Worm (Caenorhabditis elegans) whole organism, L3 larva: ENCODE measurements around the gene lrpr-1.

ENCODE experiments used
- R02D3.7 ChIP-seq: fragments of 150-350 bp; optimal IDR thresholded peaks from 2 replicates; lab custom pipeline; 2014; ENCODE audit warnings: missing biosample characterization, missing genetic modification characterization
- aly-2 ChIP-seq: fragments of 150-350 bp; optimal IDR thresholded peaks from 2 replicates; lab custom pipeline; 2014; ENCODE audit warnings: missing biosample characterization, missing genetic modification characterization
- ama-1 ChIP-seq: fragments of 150-350 bp; optimal IDR thresholded peaks from 2 replicates; lab custom pipeline; 2018
- ceh-16 ChIP-seq: sonication (generic microtip); optimal IDR thresholded peaks from 2 replicates; lab custom pipeline; 2017; ENCODE audit warnings: missing biosample characterization, missing genetic modification characterization
- ceh-28 ChIP-seq: fragments of 150-350 bp; optimal IDR thresholded peaks from 2 replicates; lab custom pipeline; 2014; ENCODE audit warnings: missing biosample characterization, missing genetic modification reagents, missing genetic modification characterization
- ceh-82 ChIP-seq: fragments of 150-350 bp; optimal IDR thresholded peaks from 2 replicates; lab custom pipeline; 2014; ENCODE audit warnings: missing biosample characterization, missing genetic modification characterization
- ceh-9 ChIP-seq: sonication (generic microtip); optimal IDR thresholded peaks from 2 replicates; lab custom pipeline; 2018; ENCODE audit warnings: missing biosample characterization, missing genetic modification characterization
- egl-27 ChIP-seq: sonication (generic microtip); optimal IDR thresholded peaks from 4 replicates; lab custom pipeline; 2017; ENCODE audit warnings: missing biosample characterization, missing genetic modification reagents, missing genetic modification characterization
- egl-5 ChIP-seq: fragments of 150-350 bp; optimal IDR thresholded peaks from 2 replicates; lab custom pipeline; 2017; ENCODE audit warnings: missing biosample characterization, missing genetic modification reagents, missing genetic modification characterization, inconsistent platforms
- elt-1 ChIP-seq: fragments of 150-350 bp; optimal IDR thresholded peaks from 2 replicates; lab custom pipeline; 2014; ENCODE audit warnings: missing biosample characterization, missing genetic modification characterization
- elt-2 ChIP-seq: sonication (generic microtip); optimal IDR thresholded peaks from 2 replicates; lab custom pipeline; 2016; ENCODE audit warnings: missing genetic modification reagents, mild to moderate bottlenecking, missing genetic modification characterization, missing compliant biosample characterization
- eor-1 ChIP-seq, 2 experiments: fragments of 150-350 bp; optimal IDR thresholded peaks; 2 replicates each; lab custom pipeline; 2014 to 2018; ENCODE audit warnings: missing biosample characterization in 2 of 2, missing genetic modification characterization in 2 of 2
- fkh-10 ChIP-seq: sonication (generic microtip); optimal IDR thresholded peaks from 2 replicates; lab custom pipeline; 2017; ENCODE audit warnings: missing biosample characterization, missing genetic modification reagents, missing genetic modification characterization
- fkh-2 ChIP-seq: fragments of 150-350 bp; optimal IDR thresholded peaks from 2 replicates; lab custom pipeline; 2014; ENCODE audit warnings: missing biosample characterization, missing genetic modification reagents, missing genetic modification characterization
- fos-1 ChIP-seq: fragments of 150-350 bp; optimal IDR thresholded peaks from 2 replicates; lab custom pipeline; 2014; ENCODE audit warnings: missing biosample characterization, missing genetic modification characterization
- hmg-11 ChIP-seq: sonication (generic microtip); optimal IDR thresholded peaks from 2 replicates; lab custom pipeline; 2016; ENCODE audit warnings: missing genetic modification characterization, missing compliant biosample characterization
- jun-1 ChIP-seq: fragments of 150-350 bp; optimal IDR thresholded peaks from 2 replicates; lab custom pipeline; 2014; ENCODE audit warnings: missing biosample characterization, missing genetic modification reagents, missing genetic modification characterization
- lin-15B ChIP-seq: fragments of 150-350 bp; optimal IDR thresholded peaks from 2 replicates; lab custom pipeline; 2014; ENCODE audit warnings: missing biosample characterization, missing genetic modification characterization
- lin-39 ChIP-seq: fragments of 150-350 bp; optimal IDR thresholded peaks from 2 replicates; lab custom pipeline; 2018; ENCODE audit warnings: missing biosample characterization, missing genetic modification reagents, missing genetic modification characterization
- lsy-12 ChIP-seq: sonication (generic microtip); optimal IDR thresholded peaks from 2 replicates; lab custom pipeline; 2016; ENCODE audit warnings: mild to moderate bottlenecking, missing genetic modification characterization, missing compliant biosample characterization
- nfya-1 ChIP-seq: sonication (generic microtip); optimal IDR thresholded peaks from 2 replicates; lab custom pipeline; 2017; ENCODE audit warnings: missing genetic modification characterization, mild to moderate bottlenecking, missing compliant biosample characterization, antibody characterized with exemption, moderate library complexity; ENCODE audit not compliant: insufficient read depth
- nhr-11 ChIP-seq: fragments of 150-350 bp; optimal IDR thresholded peaks from 2 replicates; lab custom pipeline; 2014; ENCODE audit warnings: missing biosample characterization, missing genetic modification characterization
- nhr-12 ChIP-seq: fragments of 150-350 bp; optimal IDR thresholded peaks from 2 replicates; lab custom pipeline; 2014; ENCODE audit warnings: missing biosample characterization, missing genetic modification characterization
- nhr-23 ChIP-seq: fragments of 150-350 bp; optimal IDR thresholded peaks from 2 replicates; lab custom pipeline; 2014; ENCODE audit warnings: missing biosample characterization, missing genetic modification reagents, missing genetic modification characterization
- nhr-237 ChIP-seq: fragments of 150-350 bp; optimal IDR thresholded peaks from 2 replicates; lab custom pipeline; 2014; ENCODE audit warnings: missing biosample characterization, missing genetic modification characterization
- nhr-25 ChIP-seq: sonication (generic microtip); optimal IDR thresholded peaks from 2 replicates; lab custom pipeline; 2017; ENCODE audit warnings: missing biosample characterization, missing genetic modification characterization
- nhr-28 ChIP-seq: fragments of 150-350 bp; optimal IDR thresholded peaks from 2 replicates; lab custom pipeline; 2014; ENCODE audit warnings: missing biosample characterization, missing genetic modification characterization
- nhr-43 ChIP-seq: sonication (generic microtip); optimal IDR thresholded peaks from 2 replicates; lab custom pipeline; 2016; ENCODE audit warnings: mild to moderate bottlenecking, missing genetic modification characterization, missing compliant biosample characterization; ENCODE audit not compliant: poor library complexity, severe bottlenecking
- nhr-67 ChIP-seq: fragments of 150-350 bp; optimal IDR thresholded peaks from 2 replicates; lab custom pipeline; 2014; ENCODE audit warnings: missing biosample characterization, missing genetic modification characterization
- nhr-76 ChIP-seq: fragments of 150-350 bp; sonication (generic microtip); optimal IDR thresholded peaks from 5 replicates; lab custom pipeline; 2014; ENCODE audit warnings: missing biosample characterization, missing genetic modification characterization
- pha-4 ChIP-seq: fragments of 150-350 bp; optimal IDR thresholded peaks from 2 replicates; lab custom pipeline; 2014; ENCODE audit warnings: missing biosample characterization, missing genetic modification reagents, missing genetic modification characterization
- pqm-1 ChIP-seq: fragments of 150-350 bp; optimal IDR thresholded peaks from 2 replicates; lab custom pipeline; 2017; ENCODE audit warnings: missing biosample characterization, missing genetic modification characterization, inconsistent platforms
- tbx-2 ChIP-seq: sonication (generic microtip); optimal IDR thresholded peaks from 2 replicates; lab custom pipeline; 2016; ENCODE audit warnings: mild to moderate bottlenecking, missing genetic modification characterization, missing compliant biosample characterization
- unc-39 ChIP-seq: sonication (generic microtip); optimal IDR thresholded peaks from 4 replicates; lab custom pipeline; 2017; ENCODE audit warnings: missing biosample characterization, missing genetic modification characterization
- unc-62 ChIP-seq: fragments of 150-350 bp; sonication (generic microtip); optimal IDR thresholded peaks from 4 replicates; lab custom pipeline; 2014; ENCODE audit warnings: missing biosample characterization, missing genetic modification reagents, missing genetic modification characterization
- ztf-11 ChIP-seq: fragments of 150-350 bp; optimal IDR thresholded peaks from 2 replicates; lab custom pipeline; 2014; ENCODE audit warnings: missing biosample characterization, missing genetic modification characterization

The lrpr-1 gene

DNA sequence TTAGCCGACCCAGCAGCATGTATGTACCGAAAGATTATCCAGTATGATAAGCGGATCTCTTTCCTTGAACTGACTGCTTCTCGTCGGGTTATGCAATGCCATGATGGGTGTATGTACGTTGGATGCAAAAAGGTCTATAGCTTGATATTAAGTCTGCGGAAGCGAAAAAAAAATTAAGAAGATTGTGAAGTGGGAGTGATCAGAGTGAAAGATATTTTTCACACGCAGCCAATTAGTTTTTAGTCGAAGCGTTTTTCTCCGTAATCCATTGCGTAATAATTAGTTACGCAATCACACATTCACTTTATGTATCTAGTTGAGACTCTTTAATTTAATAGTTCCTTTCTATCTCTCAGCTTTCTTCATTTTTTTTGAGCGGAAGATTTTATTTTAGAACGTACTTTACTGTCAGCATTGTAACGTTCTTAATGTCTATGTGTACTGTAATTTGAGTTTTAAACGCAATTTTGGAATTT, 32.0 kb upstream of the lrpr-1 start:
- no peak for TF ChIP-seq nhr-25 (tag; lab: Kevin White, UChicago)
- peak; percentile 7 for TF ChIP-seq elt-1 (tag; lab: Kevin White, UChicago)

DNA sequence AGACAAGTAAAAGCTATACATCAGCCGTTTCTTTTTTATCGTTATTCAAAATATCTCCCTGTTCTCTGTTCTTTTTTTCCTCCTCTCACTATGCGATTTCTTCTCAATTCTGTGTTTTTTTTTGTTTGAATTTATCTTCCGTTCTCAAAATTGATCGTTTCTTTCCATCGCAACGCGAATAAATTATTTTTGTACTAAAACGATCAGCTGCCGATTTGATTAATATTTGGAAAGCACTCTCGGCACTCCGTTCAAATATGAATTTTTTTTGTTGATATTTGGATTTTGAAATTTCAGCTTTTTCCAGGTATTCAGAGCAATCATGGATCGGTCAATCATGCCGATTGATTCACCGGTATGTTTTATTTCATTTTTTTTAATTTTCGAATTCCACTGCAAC, 25.5 kb upstream of the lrpr-1 start, which contains the start of gene pst-1:
Gene pst-1, plus strand, starts transcription at position 301 of the 400 bp plus-strand sequence.
- TF ChIP-seq ama-1 (lab: Kevin White, UChicago): no peak
- TF ChIP-seq ceh-82: no peak
- no peak for TF ChIP-seq nhr-67 (tag; lab: Kevin White, UChicago)
- no peak for TF ChIP-seq eor-1 (tag; optimal IDR thresholded peaks at IDR 0.05; lab: Kevin White, UChicago)
- no peak for TF ChIP-seq jun-1 (tag; lab: Kevin White, UChicago)
- TF ChIP-seq elt-1 (tag; lab: Kevin White, UChicago): no peak
- TF ChIP-seq fkh-2: no peak
- no peak for TF ChIP-seq nhr-11
- no peak for TF ChIP-seq nhr-237 (tag; lab: Kevin White, UChicago)
- TF ChIP-seq lin-15B (tag; lab: Kevin White, UChicago): no peak
- no peak for TF ChIP-seq egl-5
- TF ChIP-seq elt-2 (tag; lab: Kevin White, UChicago): no peak
- TF ChIP-seq unc-39 (tag; lab: Kevin White, UChicago): no peak
- no peak for TF ChIP-seq nfya-1 (tag; lab: Kevin White, UChicago)
- no peak for TF ChIP-seq aly-2 (tag; lab: Kevin White, UChicago)

ce11 chrV:5939503-5940072, 21.9 kb upstream of the lrpr-1 start, which contains the start of gene syf-3:
Gene syf-3 (plus strand): TSS chrV:5940022.
- TF ChIP-seq jun-1 (tag; lab: Kevin White, UChicago) (peak; percentile 7), hmg-11 (peak; percentile 69), lin-15B (tag; lab: Kevin White, UChicago) (peak; percentile 41), lin-39 (tag; lab: Kevin White, UChicago) (no peak), nhr-23 (tag; lab: Kevin White, UChicago) (no peak), nfya-1 (tag; lab: Kevin White, UChicago) (peak; percentile 52), ceh-9 (tag; lab: Kevin White, UChicago) (no peak), R02D3.7 (tag; lab: Kevin White, UChicago) (peak; percentile 83), pha-4 (tag; lab: Kevin White, UChicago) (peak; percentile 63)
- TF ChIP-seq, all 47 proteins: peak for 6

ce11 chrV:5936691-5937090, 19.0 kb upstream of the lrpr-1 start, which contains the start of the genes M03F8.5 and M03F8.7:
Gene M03F8.5 (minus strand): TSS chrV:5936791.
Gene M03F8.7 (plus strand): TSS chrV:5936939.
- no peak for TF ChIP-seq ztf-11 (tag; lab: Kevin White, UChicago)
- no peak for TF ChIP-seq lin-15B (tag; lab: Kevin White, UChicago)
- no peak for TF ChIP-seq ama-1 (lab: Kevin White, UChicago)
- TF ChIP-seq tbx-2: no peak
- no peak for TF ChIP-seq nhr-12
- no peak for TF ChIP-seq nhr-237 (tag; lab: Kevin White, UChicago)
- TF ChIP-seq jun-1 (tag; lab: Kevin White, UChicago): no peak
- TF ChIP-seq unc-62 (GFP tag; lab: Kevin White, UChicago): no peak
- no peak for TF ChIP-seq fos-1 (tag; lab: Kevin White, UChicago)
- no peak for TF ChIP-seq nhr-67 (tag; lab: Kevin White, UChicago)
- no peak for TF ChIP-seq nhr-28 (tag; lab: Kevin White, UChicago)
- no peak for TF ChIP-seq nhr-43 (tag; lab: Kevin White, UChicago)
- no peak for TF ChIP-seq R02D3.7 (tag; lab: Kevin White, UChicago)
- TF ChIP-seq unc-39 (tag; lab: Kevin White, UChicago): no peak
- no peak for TF ChIP-seq nfya-1 (tag; lab: Kevin White, UChicago)
- no peak for TF ChIP-seq egl-27 (tag; lab: Kevin White, UChicago)
- no peak for TF ChIP-seq ceh-28 (tag; lab: Kevin White, UChicago)
- TF ChIP-seq, all 47 proteins: peak for 0

- TF ChIP-seq elt-2 (tag; lab: Kevin White, UChicago) (peak; percentile 77), lsy-12 (tag; lab: Kevin White, UChicago) (no peak), nhr-43 (tag; lab: Kevin White, UChicago) (no peak), nhr-28 (tag; lab: Kevin White, UChicago) (no peak), ceh-16 (tag; lab: Kevin White, UChicago) (no peak), lin-15B (tag; lab: Kevin White, UChicago) (no peak), nhr-23 (tag; lab: Kevin White, UChicago) (no peak), fkh-10 (GFP tag; lab: Kevin White, UChicago) (no peak), nfya-1 (tag; lab: Kevin White, UChicago) (no peak), nhr-12 (no peak), pha-4 (tag; lab: Kevin White, UChicago) (peak; percentile 15), ztf-11 (tag; lab: Kevin White, UChicago) (no peak), pqm-1 (tag; lab: Kevin White, UChicago) (peak; percentile 34), lin-39 (tag; lab: Kevin White, UChicago) (no peak), nhr-76 (tag; lab: Kevin White, UChicago) (no peak), unc-39 (tag; lab: Kevin White, UChicago) (no peak), jun-1 (tag; lab: Kevin White, UChicago) (no peak), fkh-2 (no peak)
Measured at ce11 chrV:5930588-5930987, 12.9 kb upstream of the lrpr-1 start, which contains the start of gene galt-1. Gene galt-1 (plus strand): TSS chrV:5930905.
